Worm (Caenorhabditis elegans) whole organism, L2 larva: Measurements from ENCODE around the gene C29F9.6.

Source experiments
- C34F6.9 ChIP-seq: fragments of 150-350 bp; optimal IDR thresholded peaks from 2 replicates; lab custom pipeline; 2014; ENCODE audit warnings: missing biosample characterization, missing genetic modification characterization
- F13H6.1 ChIP-seq: sonication (generic microtip); optimal IDR thresholded peaks from 2 replicates; lab custom pipeline; 2016; ENCODE audit warnings: missing genetic modification characterization, missing compliant biosample characterization
- R02D3.7 ChIP-seq: fragments of 150-350 bp; optimal IDR thresholded peaks from 2 replicates; lab custom pipeline; 2014; ENCODE audit warnings: missing biosample characterization, missing genetic modification characterization
- Y55F3AM.14 ChIP-seq: fragments of 200-800 bp; sonication (Bioruptor generic); optimal IDR thresholded peaks from 2 replicates; lab custom pipeline; 2018; ENCODE audit warnings: mild to moderate bottlenecking, missing genetic modification characterization, missing compliant biosample characterization
- ZK546.5 ChIP-seq: sonication (generic microtip); optimal IDR thresholded peaks from 2 replicates; lab custom pipeline; 2017; ENCODE audit warnings: missing biosample characterization, missing genetic modification characterization
- alr-1 ChIP-seq: fragments of 150-350 bp; optimal IDR thresholded peaks from 2 replicates; lab custom pipeline; 2014; ENCODE audit warnings: missing biosample characterization, missing genetic modification characterization
- ama-1 ChIP-seq: fragments of 150-350 bp; optimal IDR thresholded peaks from 2 replicates; lab custom pipeline; 2018; ENCODE audit warnings: inconsistent platforms
- ceh-16 ChIP-seq: fragments of 150-350 bp; optimal IDR thresholded peaks from 2 replicates; lab custom pipeline; 2014; ENCODE audit warnings: missing biosample characterization, missing genetic modification characterization
- ceh-82 ChIP-seq: fragments of 150-350 bp; optimal IDR thresholded peaks from 2 replicates; lab custom pipeline; 2014; ENCODE audit warnings: missing biosample characterization, missing genetic modification characterization
- crh-2 ChIP-seq: sonication (generic microtip); optimal IDR thresholded peaks from 2 replicates; lab custom pipeline; 2017; ENCODE audit warnings: missing biosample characterization, missing genetic modification characterization
- dmd-4 ChIP-seq: sonication (generic microtip); optimal IDR thresholded peaks from 2 replicates; lab custom pipeline; 2017; ENCODE audit warnings: missing biosample characterization, missing genetic modification characterization
- egl-27 ChIP-seq: sonication (generic microtip); optimal IDR thresholded peaks from 3 replicates; lab custom pipeline; 2017; ENCODE audit warnings: missing biosample characterization, missing genetic modification reagents, missing genetic modification characterization
- elt-1 ChIP-seq: fragments of 150-350 bp; optimal IDR thresholded peaks from 2 replicates; lab custom pipeline; 2014; ENCODE audit warnings: missing biosample characterization, missing genetic modification characterization
- elt-3 ChIP-seq: sonication (generic microtip); optimal IDR thresholded peaks from 2 replicates; lab custom pipeline; 2017; ENCODE audit warnings: missing biosample characterization, missing genetic modification characterization
- gmeb-1 ChIP-seq: fragments of 150-350 bp; optimal IDR thresholded peaks from 2 replicates; lab custom pipeline; 2014; ENCODE audit warnings: missing biosample characterization, missing genetic modification characterization
- lin-11 ChIP-seq: fragments of 150-350 bp; sonication (generic microtip); optimal IDR thresholded peaks from 2 replicates; lab custom pipeline; 2014; ENCODE audit warnings: missing biosample characterization, missing genetic modification characterization, inconsistent platforms, mixed read lengths
- lin-13 ChIP-seq: fragments of 150-350 bp; optimal IDR thresholded peaks from 2 replicates; lab custom pipeline; 2014; ENCODE audit warnings: missing biosample characterization, missing genetic modification reagents, missing genetic modification characterization
- lin-39 ChIP-seq: fragments of 150-350 bp; optimal IDR thresholded peaks from 2 replicates; lab custom pipeline; 2014; ENCODE audit warnings: missing biosample characterization, missing genetic modification reagents, missing genetic modification characterization
- lsy-2 ChIP-seq, 2 experiments: fragments of 150-350 bp in 1 of 2; sonication (generic microtip) in 1 of 2; optimal IDR thresholded peaks; 2 replicates each; lab custom pipeline; 2014 to 2017; ENCODE audit warnings: missing biosample characterization in 2 of 2, missing genetic modification characterization in 2 of 2
- nhr-10 ChIP-seq: sonication (generic microtip); optimal IDR thresholded peaks from 2 replicates; lab custom pipeline; 2017; ENCODE audit warnings: missing biosample characterization, missing genetic modification characterization
- nhr-129 ChIP-seq: fragments of 150-350 bp; optimal IDR thresholded peaks from 2 replicates; lab custom pipeline; 2014; ENCODE audit warnings: missing biosample characterization, missing genetic modification characterization
- nhr-23 ChIP-seq: fragments of 150-350 bp; optimal IDR thresholded peaks from 2 replicates; lab custom pipeline; 2014; ENCODE audit warnings: missing biosample characterization, missing genetic modification reagents, missing genetic modification characterization
- nhr-25 ChIP-seq: fragments of 150-350 bp; sonication (generic microtip); optimal IDR thresholded peaks from 3 replicates; lab custom pipeline; 2014; ENCODE audit warnings: missing biosample characterization, missing genetic modification characterization
- nhr-77 ChIP-seq: fragments of 150-350 bp; optimal IDR thresholded peaks from 2 replicates; lab custom pipeline; 2014; ENCODE audit warnings: missing biosample characterization, missing genetic modification characterization
- sem-4 ChIP-seq: fragments of 150-350 bp; optimal IDR thresholded peaks from 2 replicates; lab custom pipeline; 2014; ENCODE audit warnings: missing biosample characterization, missing genetic modification reagents, missing genetic modification characterization
- sma-3 ChIP-seq: sonication (generic microtip); optimal IDR thresholded peaks from 2 replicates; lab custom pipeline; 2016; ENCODE audit warnings: missing genetic modification reagents, missing genetic modification characterization, missing compliant biosample characterization
- unc-55 ChIP-seq: fragments of 150-350 bp; sonication (generic microtip); optimal IDR thresholded peaks from 3 replicates; lab custom pipeline; 2014; ENCODE audit warnings: missing biosample characterization, missing genetic modification reagents, missing genetic modification characterization
- unc-62 ChIP-seq: fragments of 150-350 bp; optimal IDR thresholded peaks from 2 replicates; lab custom pipeline; 2014; ENCODE audit warnings: missing biosample characterization, missing genetic modification reagents, missing genetic modification characterization
- zag-1 ChIP-seq: fragments of 150-350 bp; optimal IDR thresholded peaks from 2 replicates; lab custom pipeline; 2014; ENCODE audit warnings: missing biosample characterization, missing genetic modification characterization
- ztf-1 ChIP-seq: fragments of 200-800 bp; sonication (Bioruptor generic); conservative IDR thresholded peaks from 2 replicates; pipeline ENCODE4 v1.3.6; 2022; ENCODE audit warnings: missing genetic modification characterization, missing compliant biosample characterization
- ztf-11 ChIP-seq: sonication (generic microtip); optimal IDR thresholded peaks from 2 replicates; lab custom pipeline; 2017; ENCODE audit warnings: missing biosample characterization, missing genetic modification characterization

Gene C29F9.6

ce11 chrIII:67025-67424 lies 47.7 kb upstream of the C29F9.6 start (continued):
- TF ChIP-seq ztf-1 (GFP tag; lab: Robert Waterston, UW), result no peak

ce11 chrIII:69652-70051 lies 45.1 kb upstream of the C29F9.6 start, which contains the start of gene spt-4:
TSS of gene spt-4 (minus strand) at chrIII:69752.
- TF ChIP-seq crh-2 (tag; lab: Kevin White, UChicago) (no peak), nhr-77 (tag; lab: Kevin White, UChicago) (no peak), egl-27 (tag; lab: Kevin White, UChicago) (no peak), ceh-82 (tag; lab: Kevin White, UChicago) (no peak), elt-3 (tag; lab: Kevin White, UChicago) (no peak), Y55F3AM.14 (no peak), lin-11 (tag; lab: Kevin White, UChicago) (no peak), lsy-2 (tag; optimal IDR thresholded peaks at IDR 0.05; lab: Kevin White, UChicago) (no peak), ztf-11 (no peak), nhr-25 (tag; lab: Kevin White, UChicago) (no peak), unc-62 (GFP tag; lab: Kevin White, UChicago) (no peak), nhr-10 (no peak), lin-39 (tag; lab: Kevin White, UChicago) (no peak), C34F6.9 (tag; lab: Kevin White, UChicago) (no peak), ama-1 (lab: Kevin White, UChicago) (no peak)

- TF ChIP-seq crh-2 (tag; lab: Kevin White, UChicago), result no peak
- no peak for TF ChIP-seq zag-1 (tag; lab: Kevin White, UChicago)
- no peak for TF ChIP-seq lsy-2 (tag; optimal IDR thresholded peaks at IDR 0.05; lab: Kevin White, UChicago)
- no peak for TF ChIP-seq Y55F3AM.14
- no peak for TF ChIP-seq unc-62 (GFP tag; lab: Kevin White, UChicago)
- no peak for TF ChIP-seq ama-1 (lab: Kevin White, UChicago)
- TF ChIP-seq nhr-10, result no peak
Observed at ce11 chrIII:72078-72477, 42.6 kb upstream of the C29F9.6 start.

ce11 chrIII:84372-84771 lies 30.3 kb upstream of the C29F9.6 start:
- no peak for TF ChIP-seq dmd-4 (tag; lab: Kevin White, UChicago)
- TF ChIP-seq lin-39 (tag; lab: Kevin White, UChicago), result no peak
- no peak for TF ChIP-seq unc-55 (GFP tag; lab: Kevin White, UChicago)
- TF ChIP-seq egl-27 (tag; lab: Kevin White, UChicago), result no peak
- no peak for TF ChIP-seq F13H6.1 (tag; lab: Kevin White, UChicago)
- TF ChIP-seq nhr-77 (tag; lab: Kevin White, UChicago), result no peak
- no peak for TF ChIP-seq nhr-25 (tag; lab: Kevin White, UChicago)
- TF ChIP-seq ceh-16 (tag; lab: Kevin White, UChicago), result no peak
- TF ChIP-seq alr-1 (tag; lab: Kevin White, UChicago), result no peak
- TF ChIP-seq lin-13 (GFP tag; lab: Kevin White, UChicago), result no peak
- no peak for TF ChIP-seq zag-1 (tag; lab: Kevin White, UChicago)
- TF ChIP-seq ztf-1 (GFP tag; lab: Robert Waterston, UW), result no peak
- no peak for TF ChIP-seq sem-4
- TF ChIP-seq crh-2 (tag; lab: Kevin White, UChicago), result no peak
- TF ChIP-seq ztf-11, result no peak
- TF ChIP-seq nhr-129 (tag; lab: Kevin White, UChicago), result no peak
- no peak for TF ChIP-seq ZK546.5
- no peak for TF ChIP-seq R02D3.7 (tag; lab: Kevin White, UChicago)
- TF ChIP-seq ceh-82 (tag; lab: Kevin White, UChicago), result no peak
- TF ChIP-seq elt-1 (tag; lab: Kevin White, UChicago), result no peak
- TF ChIP-seq, all 48 proteins: peak for 0

- TF ChIP-seq lin-13 (GFP tag; lab: Kevin White, UChicago) (peak; percentile 78), gmeb-1 (tag; lab: Kevin White, UChicago) (peak; percentile 62), nhr-25 (tag; lab: Kevin White, UChicago) (peak; percentile 40), nhr-77 (tag; lab: Kevin White, UChicago) (no peak), F13H6.1 (tag; lab: Kevin White, UChicago) (peak; percentile 35), unc-55 (GFP tag; lab: Kevin White, UChicago) (peak; percentile 88), nhr-129 (tag; lab: Kevin White, UChicago) (peak; percentile 73), lsy-2 (tag; optimal IDR thresholded peaks at IDR 0.05; lab: Kevin White, UChicago) (peak; percentile 20 to 84), ZK546.5 (no peak), nhr-23 (tag; lab: Kevin White, UChicago) (no peak), ztf-1 (GFP tag; lab: Robert Waterston, UW) (no peak), sma-3 (GFP tag; lab: Kevin White, UChicago) (peak; percentile 53), crh-2 (tag; lab: Kevin White, UChicago) (peak; percentile 72), R02D3.7 (tag; lab: Kevin White, UChicago) (peak; percentile 17), lin-11 (tag; lab: Kevin White, UChicago) (peak; percentile 71), C34F6.9 (tag; lab: Kevin White, UChicago) (peak; percentile 78)
Observed at ce11 chrIII:86316-86715, 28.4 kb upstream of the C29F9.6 start, which contains the start of gene attf-3. TSS of gene attf-3 (minus strand) at chrIII:86384.
